Worm (Caenorhabditis elegans) whole organism, L1 larva: ENCODE data around the gene lips-12.

ENCODE experiments used
- Y116A8C.19 ChIP-seq: sonication (generic microtip); optimal IDR thresholded peaks from 2 replicates; lab custom pipeline; 2016; ENCODE audit warnings: missing compliant biosample characterization, missing genetic modification characterization, borderline replicate concordance
- aha-1 ChIP-seq: fragments of 150-350 bp; optimal IDR thresholded peaks from 2 replicates; lab custom pipeline; 2014; ENCODE audit warnings: missing biosample characterization, missing genetic modification characterization
- alr-1 ChIP-seq: fragments of 200-800 bp; sonication (Bioruptor generic); optimal IDR thresholded peaks from 2 replicates; lab custom pipeline; 2018; ENCODE audit warnings: borderline replicate concordance, mild to moderate bottlenecking, missing genetic modification characterization, missing compliant biosample characterization
- blmp-1 ChIP-seq: fragments of 150-350 bp; optimal IDR thresholded peaks from 2 replicates; lab custom pipeline; 2014; ENCODE audit warnings: missing biosample characterization, missing genetic modification characterization
- ceh-63 ChIP-seq: fragments of 200-800 bp; sonication (Bioruptor generic); optimal IDR thresholded peaks from 2 replicates; lab custom pipeline; 2018; ENCODE audit warnings: mild to moderate bottlenecking, missing genetic modification characterization, missing compliant biosample characterization
- ceh-82 ChIP-seq, 3 experiments: fragments of 150-350 bp in 1 of 3; sonication (generic microtip) in 2 of 3; optimal IDR thresholded peaks; 2 replicates each; lab custom pipeline; 2014 to 2017; ENCODE audit warnings: missing biosample characterization in 3 of 3, missing genetic modification characterization in 3 of 3
- ceh-88 ChIP-seq: fragments of 200-800 bp; sonication (Bioruptor generic); IDR thresholded peaks from 2 replicates; pipeline ENCODE4 v1.3.6; 2022; ENCODE audit warnings: missing genetic modification characterization, missing compliant biosample characterization
- efl-1 ChIP-seq, 4 experiments: fragments of 150-350 bp; optimal IDR thresholded peaks in 3 of 4; peaks in 1 of 4; 1 replicate in 1 of 4; 2 replicates in 3 of 4; lab custom pipeline; 2014; ENCODE audit warnings: missing biosample characterization in 2 of 4, missing genetic modification characterization in 2 of 4, missing genetic modification reagents in 2 of 4
- elt-3 ChIP-seq, 6 experiments: fragments of 150-350 bp in 1 of 6; sonication (generic microtip); optimal IDR thresholded peaks; 2 replicates each; lab custom pipeline; 2017 to 2018; ENCODE audit warnings: missing biosample characterization in 6 of 6, missing genetic modification characterization in 6 of 6, inconsistent platforms in 1 of 6
- fkh-8 ChIP-seq: sonication (generic microtip); optimal IDR thresholded peaks from 2 replicates; lab custom pipeline; 2016; ENCODE audit warnings: mild to moderate bottlenecking, missing genetic modification characterization, missing compliant biosample characterization
- hlh-17 ChIP-seq: fragments of 200-800 bp; sonication (Bioruptor generic); optimal IDR thresholded peaks from 2 replicates; lab custom pipeline; 2018; ENCODE audit warnings: missing genetic modification characterization, mild to moderate bottlenecking, missing compliant biosample characterization, moderate library complexity, borderline replicate concordance
- hlh-4 ChIP-seq: sonication (generic microtip); optimal IDR thresholded peaks from 2 replicates; lab custom pipeline; 2016; ENCODE audit warnings: mild to moderate bottlenecking, missing genetic modification characterization, missing compliant biosample characterization
- hpl-2 ChIP-seq: fragments of 150-350 bp; optimal IDR thresholded peaks from 2 replicates; lab custom pipeline; 2014; ENCODE audit warnings: missing biosample characterization, missing genetic modification reagents, missing genetic modification characterization
- isw-1 ChIP-seq: fragments of 200-800 bp; sonication (Bioruptor generic); IDR thresholded peaks from 2 replicates; pipeline ENCODE4 v1.3.6; 2022; ENCODE audit warnings: missing genetic modification characterization, missing compliant biosample characterization
- lin-35 ChIP-seq, 2 experiments: fragments of 150-350 bp; optimal IDR thresholded peaks; 2 replicates each; lab custom pipeline; 2014; ENCODE audit warnings: missing biosample characterization in 2 of 2, missing genetic modification characterization in 2 of 2, missing genetic modification reagents in 2 of 2
- lir-3 ChIP-seq: sonication (generic microtip); optimal IDR thresholded peaks from 2 replicates; lab custom pipeline; 2016; ENCODE audit warnings: mild to moderate bottlenecking, missing genetic modification characterization, moderate library complexity, missing compliant biosample characterization; ENCODE audit not compliant: poor library complexity
- lsy-2 ChIP-seq, 2 experiments: fragments of 150-350 bp; optimal IDR thresholded peaks; 2 replicates each; lab custom pipeline; 2014; ENCODE audit warnings: missing biosample characterization in 2 of 2, missing genetic modification characterization in 2 of 2
- mdl-1 ChIP-seq, 2 experiments: fragments of 150-350 bp; optimal IDR thresholded peaks; 2 replicates each; lab custom pipeline; 2014 to 2017; ENCODE audit warnings: missing biosample characterization in 2 of 2, missing genetic modification characterization in 2 of 2, inconsistent platforms in 1 of 2
- mep-1 ChIP-seq: fragments of 150-350 bp; optimal IDR thresholded peaks from 2 replicates; lab custom pipeline; 2014; ENCODE audit warnings: missing biosample characterization, missing genetic modification characterization
- nhr-11 ChIP-seq: fragments of 150-350 bp; optimal IDR thresholded peaks from 2 replicates; lab custom pipeline; 2014; ENCODE audit warnings: missing biosample characterization, missing genetic modification characterization
- nhr-19 ChIP-seq: fragments of 200-800 bp; sonication (Bioruptor generic); conservative IDR thresholded peaks from 2 replicates; pipeline ENCODE4 v1.3.6; 2022; ENCODE audit warnings: missing genetic modification characterization, missing compliant biosample characterization
- nhr-237 ChIP-seq: fragments of 150-350 bp; optimal IDR thresholded peaks from 2 replicates; lab custom pipeline; 2014; ENCODE audit warnings: missing biosample characterization, missing genetic modification characterization
- nhr-28 ChIP-seq: fragments of 150-350 bp; optimal IDR thresholded peaks from 2 replicates; lab custom pipeline; 2014; ENCODE audit warnings: missing biosample characterization, missing genetic modification characterization
- nhr-76 ChIP-seq: sonication (generic microtip); optimal IDR thresholded peaks from 2 replicates; lab custom pipeline; 2017; ENCODE audit warnings: missing biosample characterization, missing genetic modification characterization
- nhr-77 ChIP-seq: fragments of 150-350 bp; optimal IDR thresholded peaks from 2 replicates; lab custom pipeline; 2014; ENCODE audit warnings: missing biosample characterization, missing genetic modification characterization
- nhr-84 ChIP-seq: sonication (generic microtip); optimal IDR thresholded peaks from 2 replicates; lab custom pipeline; 2017; ENCODE audit warnings: missing biosample characterization, missing genetic modification characterization
- pqm-1 ChIP-seq: sonication (generic microtip); optimal IDR thresholded peaks from 3 replicates; lab custom pipeline; 2017; ENCODE audit warnings: missing biosample characterization, missing genetic modification characterization
- snu-23 ChIP-seq: sonication (generic microtip); optimal IDR thresholded peaks from 2 replicates; lab custom pipeline; 2016; ENCODE audit warnings: missing genetic modification characterization, missing compliant biosample characterization
- sox-4 ChIP-seq: sonication (generic microtip); optimal IDR thresholded peaks from 2 replicates; lab custom pipeline; 2016; ENCODE audit warnings: missing genetic modification characterization, missing compliant biosample characterization
- sup-37 ChIP-seq: fragments of 200-800 bp; sonication (Bioruptor generic); optimal IDR thresholded peaks from 2 replicates; lab custom pipeline; 2018; ENCODE audit warnings: mild to moderate bottlenecking, missing genetic modification characterization, missing compliant biosample characterization
- tbx-2 ChIP-seq: sonication (generic microtip); optimal IDR thresholded peaks from 2 replicates; lab custom pipeline; 2016; ENCODE audit warnings: missing genetic modification characterization, missing compliant biosample characterization
- tlp-1 ChIP-seq: fragments of 150-350 bp; optimal IDR thresholded peaks from 2 replicates; lab custom pipeline; 2014; ENCODE audit warnings: missing biosample characterization, missing genetic modification characterization
- unc-30 ChIP-seq: sonication (generic microtip); optimal IDR thresholded peaks from 2 replicates; lab custom pipeline; 2017; ENCODE audit warnings: missing biosample characterization, missing genetic modification characterization
- unc-62 ChIP-seq: fragments of 150-350 bp; optimal IDR thresholded peaks from 2 replicates; lab custom pipeline; 2014; ENCODE audit warnings: missing biosample characterization, missing genetic modification reagents, missing genetic modification characterization
- unc-98 ChIP-seq: fragments of 200-800 bp; sonication (Bioruptor generic); IDR thresholded peaks from 2 replicates; pipeline ENCODE4 v1.3.6; 2022; ENCODE audit warnings: missing genetic modification characterization, missing compliant biosample characterization
- xbp-1 ChIP-seq: sonication (generic microtip); optimal IDR thresholded peaks from 2 replicates; lab custom pipeline; 2016; ENCODE audit warnings: missing genetic modification characterization, missing compliant biosample characterization
- ztf-4 ChIP-seq: fragments of 150-350 bp; optimal IDR thresholded peaks from 2 replicates; lab custom pipeline; 2014; ENCODE audit warnings: missing biosample characterization, missing genetic modification characterization

lips-12 gene

ce11 chrII:1072106-1072505 is 41.9 kb downstream of the lips-12 start, which contains the start of gene K02E7.4:
K02E7.4 (plus strand) TSS chrII:1072406.
- TF ChIP-seq mdl-1 (tag; optimal IDR thresholded peaks at IDR 0.05; lab: Kevin White, UChicago) (no peak), nhr-77 (tag; lab: Kevin White, UChicago) (no peak), fkh-8 (tag; lab: Kevin White, UChicago) (no peak), ztf-4 (tag; lab: Kevin White, UChicago) (no peak), xbp-1 (no peak), blmp-1 (no peak), nhr-84 (no peak), pqm-1 (tag; lab: Kevin White, UChicago) (no peak), hlh-17 (GFP tag; lab: Kevin White, UChicago) (no peak), elt-3 (tag; optimal IDR thresholded peaks at IDR 0.05; lab: Kevin White, UChicago) (no peak), lin-35 (GFP tag; optimal IDR thresholded peaks at IDR 0.05; lab: Kevin White, UChicago) (no peak), tlp-1 (no peak), ceh-63 (GFP tag; lab: Kevin White, UChicago) (no peak), unc-30 (tag; lab: Kevin White, UChicago) (no peak), nhr-11 (tag; lab: Kevin White, UChicago) (no peak), tbx-2 (no peak), Y116A8C.19 (tag; lab: Kevin White, UChicago) (no peak), alr-1 (tag; lab: Kevin White, UChicago) (no peak)
- TF ChIP-seq, all 84 proteins: peak for 0

- TF ChIP-seq mep-1 (tag; lab: Kevin White, UChicago) (no peak), lsy-2 (tag; optimal IDR thresholded peaks at IDR 0.05; lab: Kevin White, UChicago) (peak in 1 of 2 experiments; percentile 63), efl-1 (optimal IDR thresholded peaks at IDR 0.05; lab: Kevin White, UChicago) (peak in 1 of 2 experiments; percentile 6), efl-1 (GFP tag; optimal IDR thresholded peaks at IDR 0.05 in 1 of 2; lab: Kevin White, UChicago) (no peak), hlh-17 (GFP tag; lab: Kevin White, UChicago) (no peak), lir-3 (tag; lab: Kevin White, UChicago) (no peak), aha-1 (tag; lab: Kevin White, UChicago) (no peak)
Measured at ce11 chrII:1071432-1071831, 42.6 kb downstream of the lips-12 start.

ce11 chrII:1070875-1071274 is 43.2 kb downstream of the lips-12 start, which contains the start of gene K02E7.12:
K02E7.12 (plus strand) TSS chrII:1071175.
- TF ChIP-seq nhr-28 (tag; lab: Kevin White, UChicago) (no peak), isw-1 (GFP tag; lab: Robert Waterston, UW) (no peak), lsy-2 (tag; optimal IDR thresholded peaks at IDR 0.05; lab: Kevin White, UChicago) (no peak), nhr-237 (tag; lab: Kevin White, UChicago) (no peak), nhr-19 (GFP tag; lab: Robert Waterston, UW) (no peak), snu-23 (GFP tag; lab: Kevin White, UChicago) (no peak), nhr-76 (tag; lab: Kevin White, UChicago) (no peak), ceh-88 (GFP tag; lab: Robert Waterston, UW) (no peak), Y116A8C.19 (tag; lab: Kevin White, UChicago) (no peak), unc-62 (no peak), ceh-82 (tag; optimal IDR thresholded peaks at IDR 0.05; lab: Kevin White, UChicago) (no peak), hlh-4 (tag; lab: Kevin White, UChicago) (no peak), nhr-84 (no peak), hpl-2 (GFP tag; lab: Kevin White, UChicago) (no peak), lir-3 (tag; lab: Kevin White, UChicago) (no peak), nhr-77 (tag; lab: Kevin White, UChicago) (no peak)

- TF ChIP-seq sup-37 (GFP tag; lab: Kevin White, UChicago) (no peak), sox-4 (tag; lab: Kevin White, UChicago) (no peak), unc-98 (no peak), mep-1 (tag; lab: Kevin White, UChicago) (no peak)
Measured at ce11 chrII:1066907-1067306, 47.1 kb downstream of the lips-12 start, which contains the start of gene K02E7.10. K02E7.10 (minus strand) TSS chrII:1067007.
